Fruit fly (Drosophila melanogaster) whole organism: Measurements from ENCODE around the gene CG42857.

Experiments
- pan ChIP-seq: fragments of >200 bp; optimal IDR thresholded peaks from 2 replicates; lab custom pipeline; 2017
- psq ChIP-seq: fragments of >200 bp; optimal IDR thresholded peaks from 2 replicates; lab custom pipeline; 2017
- usp ChIP-seq: fragments of >200 bp; optimal IDR thresholded peaks from 2 replicates; lab custom pipeline; 2017; ENCODE audit warnings: missing biosample characterization, missing genetic modification characterization, mixed read lengths

- no peak for TF ChIP-seq pan (lab: Kevin White, UChicago)
- TF ChIP-seq psq (lab: Kevin White, UChicago), result no peak
- TF ChIP-seq usp (GFP tag; lab: Kevin White, UChicago), result no peak
Observed at dm6 chr3R:9813861-9814260, 7.1 kb downstream of the CG42857 start, which contains the start of gene eloF.
